Worm (Caenorhabditis elegans) whole organism, L2 larva: ENCODE data around the gene hpo-30.

Source experiments
- C34F6.9 ChIP-seq: fragments of 150-350 bp; optimal IDR thresholded peaks from 2 replicates; lab custom pipeline; 2014; ENCODE audit warnings: missing biosample characterization, missing genetic modification characterization
- F13H6.1 ChIP-seq: sonication (generic microtip); optimal IDR thresholded peaks from 2 replicates; lab custom pipeline; 2016; ENCODE audit warnings: missing genetic modification characterization, missing compliant biosample characterization
- R02D3.7 ChIP-seq: fragments of 150-350 bp; optimal IDR thresholded peaks from 2 replicates; lab custom pipeline; 2014; ENCODE audit warnings: missing biosample characterization, missing genetic modification characterization
- Y55F3AM.14 ChIP-seq: fragments of 200-800 bp; sonication (Bioruptor generic); optimal IDR thresholded peaks from 2 replicates; lab custom pipeline; 2018; ENCODE audit warnings: mild to moderate bottlenecking, missing genetic modification characterization, missing compliant biosample characterization
- ZK546.5 ChIP-seq: sonication (generic microtip); optimal IDR thresholded peaks from 2 replicates; lab custom pipeline; 2017; ENCODE audit warnings: missing biosample characterization, missing genetic modification characterization
- alr-1 ChIP-seq: fragments of 150-350 bp; optimal IDR thresholded peaks from 2 replicates; lab custom pipeline; 2014; ENCODE audit warnings: missing biosample characterization, missing genetic modification characterization
- aly-2 ChIP-seq: fragments of 150-350 bp; optimal IDR thresholded peaks from 2 replicates; lab custom pipeline; 2014; ENCODE audit warnings: missing biosample characterization, missing genetic modification characterization
- ama-1 ChIP-seq: fragments of 150-350 bp; optimal IDR thresholded peaks from 2 replicates; lab custom pipeline; 2018; ENCODE audit warnings: inconsistent platforms
- blmp-1 ChIP-seq: sonication (generic microtip); optimal IDR thresholded peaks from 2 replicates; lab custom pipeline; 2017; ENCODE audit warnings: missing genetic modification characterization, mild to moderate bottlenecking, missing compliant biosample characterization, antibody characterized with exemption, moderate library complexity; ENCODE audit not compliant: insufficient read depth
- ceh-16 ChIP-seq: fragments of 150-350 bp; optimal IDR thresholded peaks from 2 replicates; lab custom pipeline; 2014; ENCODE audit warnings: missing biosample characterization, missing genetic modification characterization
- ceh-82 ChIP-seq: fragments of 150-350 bp; optimal IDR thresholded peaks from 2 replicates; lab custom pipeline; 2014; ENCODE audit warnings: missing biosample characterization, missing genetic modification characterization
- crh-2 ChIP-seq: sonication (generic microtip); optimal IDR thresholded peaks from 2 replicates; lab custom pipeline; 2017; ENCODE audit warnings: missing biosample characterization, missing genetic modification characterization
- dmd-4 ChIP-seq: sonication (generic microtip); optimal IDR thresholded peaks from 2 replicates; lab custom pipeline; 2017; ENCODE audit warnings: missing biosample characterization, missing genetic modification characterization
- egl-27 ChIP-seq: sonication (generic microtip); optimal IDR thresholded peaks from 3 replicates; lab custom pipeline; 2017; ENCODE audit warnings: missing biosample characterization, missing genetic modification reagents, missing genetic modification characterization
- elt-1 ChIP-seq: fragments of 150-350 bp; optimal IDR thresholded peaks from 2 replicates; lab custom pipeline; 2014; ENCODE audit warnings: missing biosample characterization, missing genetic modification characterization
- fos-1 ChIP-seq: fragments of 150-350 bp; optimal IDR thresholded peaks from 2 replicates; lab custom pipeline; 2014; ENCODE audit warnings: missing biosample characterization, missing genetic modification characterization
- gmeb-1 ChIP-seq: fragments of 150-350 bp; optimal IDR thresholded peaks from 2 replicates; lab custom pipeline; 2014; ENCODE audit warnings: missing biosample characterization, missing genetic modification characterization
- lin-13 ChIP-seq: fragments of 150-350 bp; optimal IDR thresholded peaks from 2 replicates; lab custom pipeline; 2014; ENCODE audit warnings: missing biosample characterization, missing genetic modification reagents, missing genetic modification characterization
- lin-39 ChIP-seq: fragments of 150-350 bp; optimal IDR thresholded peaks from 2 replicates; lab custom pipeline; 2014; ENCODE audit warnings: missing biosample characterization, missing genetic modification reagents, missing genetic modification characterization
- lsy-2 ChIP-seq, 2 experiments: fragments of 150-350 bp in 1 of 2; sonication (generic microtip) in 1 of 2; optimal IDR thresholded peaks; 2 replicates each; lab custom pipeline; 2014 to 2017; ENCODE audit warnings: missing biosample characterization in 2 of 2, missing genetic modification characterization in 2 of 2
- mdl-1 ChIP-seq, 2 experiments: fragments of 150-350 bp in 1 of 2; sonication (generic microtip) in 1 of 2; optimal IDR thresholded peaks; 2 replicates each; lab custom pipeline; 2017; ENCODE audit warnings: missing biosample characterization in 2 of 2, missing genetic modification characterization in 2 of 2
- nhr-129 ChIP-seq: fragments of 150-350 bp; optimal IDR thresholded peaks from 2 replicates; lab custom pipeline; 2014; ENCODE audit warnings: missing biosample characterization, missing genetic modification characterization
- nhr-21 ChIP-seq: fragments of 150-350 bp; optimal IDR thresholded peaks from 2 replicates; lab custom pipeline; 2014; ENCODE audit warnings: missing biosample characterization, missing genetic modification characterization
- nhr-23 ChIP-seq: fragments of 150-350 bp; optimal IDR thresholded peaks from 2 replicates; lab custom pipeline; 2014; ENCODE audit warnings: missing biosample characterization, missing genetic modification reagents, missing genetic modification characterization
- nhr-25 ChIP-seq: fragments of 150-350 bp; sonication (generic microtip); optimal IDR thresholded peaks from 3 replicates; lab custom pipeline; 2014; ENCODE audit warnings: missing biosample characterization, missing genetic modification characterization
- nhr-6 ChIP-seq: fragments of 150-350 bp; optimal IDR thresholded peaks from 2 replicates; lab custom pipeline; 2014; ENCODE audit warnings: missing biosample characterization, missing genetic modification characterization
- peb-1 ChIP-seq: fragments of 150-350 bp; optimal IDR thresholded peaks from 2 replicates; lab custom pipeline; 2014; ENCODE audit warnings: missing biosample characterization, missing genetic modification characterization
- sem-4 ChIP-seq: fragments of 150-350 bp; optimal IDR thresholded peaks from 2 replicates; lab custom pipeline; 2014; ENCODE audit warnings: missing biosample characterization, missing genetic modification reagents, missing genetic modification characterization
- skn-1 ChIP-seq: sonication (generic microtip); optimal IDR thresholded peaks from 2 replicates; lab custom pipeline; 2017; ENCODE audit warnings: missing biosample characterization, missing genetic modification characterization
- sma-3 ChIP-seq: sonication (generic microtip); optimal IDR thresholded peaks from 2 replicates; lab custom pipeline; 2016; ENCODE audit warnings: missing genetic modification reagents, missing genetic modification characterization, missing compliant biosample characterization
- sma-9 ChIP-seq, 2 experiments: fragments of 150-350 bp in 1 of 2; sonication (generic microtip) in 1 of 2; optimal IDR thresholded peaks; 2 replicates each; lab custom pipeline; 2014 to 2016; ENCODE audit warnings: missing genetic modification characterization in 2 of 2, mild to moderate bottlenecking in 1 of 2, missing biosample characterization in 1 of 2, missing compliant biosample characterization in 1 of 2, missing genetic modification reagents in 1 of 2, moderate library complexity in 1 of 2
- unc-55 ChIP-seq: fragments of 150-350 bp; sonication (generic microtip); optimal IDR thresholded peaks from 3 replicates; lab custom pipeline; 2014; ENCODE audit warnings: missing biosample characterization, missing genetic modification reagents, missing genetic modification characterization
- zag-1 ChIP-seq: fragments of 150-350 bp; optimal IDR thresholded peaks from 2 replicates; lab custom pipeline; 2014; ENCODE audit warnings: missing biosample characterization, missing genetic modification characterization
- ztf-4 ChIP-seq: fragments of 150-350 bp; optimal IDR thresholded peaks from 2 replicates; lab custom pipeline; 2014; ENCODE audit warnings: missing biosample characterization, missing genetic modification characterization

The hpo-30 gene

ce11 chrV:12299244-12299766 is 10.9 kb downstream of the hpo-30 start:
- TF ChIP-seq blmp-1 (peak; percentile 20), sma-3 (peak; percentile 40), sma-9 (GFP tag; optimal IDR thresholded peaks at IDR 0.05; lab: Kevin White, UChicago) (peak; percentile 66), sma-9 (tag; optimal IDR thresholded peaks at IDR 0.05; lab: Kevin White, UChicago) (no peak), ceh-16 (tag; lab: Kevin White, UChicago) (no peak)

ce11 chrV:12298184-12298583 is 12.0 kb downstream of the hpo-30 start:
- TF ChIP-seq lin-13 (GFP tag; lab: Kevin White, UChicago) (no peak), nhr-21 (tag; lab: Kevin White, UChicago) (no peak), zag-1 (tag; lab: Kevin White, UChicago) (no peak), C34F6.9 (tag; lab: Kevin White, UChicago) (no peak), ama-1 (lab: Kevin White, UChicago) (no peak), sma-9 (GFP tag; optimal IDR thresholded peaks at IDR 0.05; lab: Kevin White, UChicago) (peak; percentile 84), sma-9 (tag; optimal IDR thresholded peaks at IDR 0.05; lab: Kevin White, UChicago) (no peak), gmeb-1 (tag; lab: Kevin White, UChicago) (no peak), ceh-82 (tag; lab: Kevin White, UChicago) (no peak), peb-1 (tag; lab: Kevin White, UChicago) (no peak), nhr-23 (no peak), R02D3.7 (tag; lab: Kevin White, UChicago) (no peak), fos-1 (tag; lab: Kevin White, UChicago) (peak; percentile 92), mdl-1 (tag; optimal IDR thresholded peaks at IDR 0.05; lab: Kevin White, UChicago) (no peak), dmd-4 (tag; lab: Kevin White, UChicago) (no peak), sma-3 (peak; percentile 12), lin-39 (tag; lab: Kevin White, UChicago) (no peak), crh-2 (peak; percentile 51)

ce11 chrV:12296794-12297193 is 13.4 kb downstream of the hpo-30 start:
- TF ChIP-seq lsy-2 (tag; optimal IDR thresholded peaks at IDR 0.05; lab: Kevin White, UChicago) (peak in 1 of 2 experiments; percentile 25), ZK546.5 (tag; lab: Kevin White, UChicago) (no peak)

- TF ChIP-seq F13H6.1 (tag; lab: Kevin White, UChicago) (no peak), ztf-4 (tag; lab: Kevin White, UChicago) (no peak), fos-1 (tag; lab: Kevin White, UChicago) (peak; percentile 3), ama-1 (lab: Kevin White, UChicago) (no peak), egl-27 (tag; lab: Kevin White, UChicago) (no peak), lin-13 (GFP tag; lab: Kevin White, UChicago) (no peak), gmeb-1 (tag; lab: Kevin White, UChicago) (peak; percentile 22), aly-2 (tag; lab: Kevin White, UChicago) (no peak)
These were observed 14.0 kb downstream of the hpo-30 start for ce11 chrV:12296122-12296521.

ce11 chrV:12295520-12295919 is 14.6 kb downstream of the hpo-30 start:
- TF ChIP-seq nhr-6 (tag; lab: Kevin White, UChicago) (no peak), nhr-25 (tag; lab: Kevin White, UChicago) (peak; percentile 47), unc-55 (GFP tag; lab: Kevin White, UChicago) (no peak), Y55F3AM.14 (GFP tag; lab: Kevin White, UChicago) (no peak), sma-9 (GFP tag; optimal IDR thresholded peaks at IDR 0.05; lab: Kevin White, UChicago) (peak; percentile 72), sma-9 (tag; optimal IDR thresholded peaks at IDR 0.05; lab: Kevin White, UChicago) (no peak), crh-2 (peak; percentile 16), elt-1 (tag; lab: Kevin White, UChicago) (peak; percentile 73), skn-1 (no peak), nhr-129 (tag; lab: Kevin White, UChicago) (peak; percentile 21), blmp-1 (peak; percentile 26)

- peak; percentile 14 for TF ChIP-seq sem-4 (tag; lab: Kevin White, UChicago)
- TF ChIP-seq sma-9 (GFP tag; optimal IDR thresholded peaks at IDR 0.05; lab: Kevin White, UChicago): peak; percentile 19
- no peak for TF ChIP-seq sma-9 (tag; optimal IDR thresholded peaks at IDR 0.05; lab: Kevin White, UChicago)
- no peak for TF ChIP-seq egl-27 (tag; lab: Kevin White, UChicago)
- TF ChIP-seq alr-1 (tag; lab: Kevin White, UChicago): no peak
- no peak for TF ChIP-seq R02D3.7 (tag; lab: Kevin White, UChicago)
- peak; percentile 75 for TF ChIP-seq nhr-21 (tag; lab: Kevin White, UChicago)
- no peak for TF ChIP-seq ceh-16 (tag; lab: Kevin White, UChicago)
These were observed 15.1 kb downstream of the hpo-30 start for ce11 chrV:12295015-12295414.
